Worm (Caenorhabditis elegans) whole organism, mixed stage, embryonic: Measurements from ENCODE around the gene Y70G10A.3.
"Not testable (repeated sequence)": the region's sequence is repeated elsewhere in the genome, so short reads cannot be mapped to it uniquely, and the experiment has no call there.

Source experiments
- nhr-2 ChIP-seq: fragments of 150-350 bp; optimal IDR thresholded peaks from 2 replicates; lab custom pipeline; 2014; ENCODE audit warnings: missing biosample characterization, missing genetic modification characterization
- pha-4 ChIP-seq: fragments of 150-350 bp; optimal IDR thresholded peaks from 2 replicates; lab custom pipeline; 2018; ENCODE audit warnings: missing biosample characterization, missing genetic modification reagents, missing genetic modification characterization

- not testable (repeated sequence) for TF ChIP-seq nhr-2, pha-4 (tag; lab: Kevin White, UChicago)
Measured at ce11 chrIII:10266824-10267223, 27.9 kb downstream of the Y70G10A.3 start, which contains the start of gene inpp-4B.
